Fruit fly (Drosophila melanogaster) whole organism: ENCODE measurements around the gene CG9393.

Source experiments
- CG8478 ChIP-seq: fragments of >200 bp; optimal IDR thresholded peaks from 2 replicates; lab custom pipeline; 2018; ENCODE audit warnings: inconsistent platforms
- Dll ChIP-seq: fragments of >200 bp; optimal IDR thresholded peaks from 2 replicates; lab custom pipeline; 2017
- EcR ChIP-seq, 2 experiments: fragments of >200 bp; optimal IDR thresholded peaks; 2 replicates each; lab custom pipeline; 2017; ENCODE audit warnings: missing biosample characterization in 2 of 2, missing genetic modification characterization in 2 of 2, missing genetic modification reagents in 2 of 2
- pan ChIP-seq: fragments of >200 bp; optimal IDR thresholded peaks from 2 replicates; lab custom pipeline; 2017
- psq ChIP-seq: fragments of >200 bp; optimal IDR thresholded peaks from 2 replicates; lab custom pipeline; 2017

dm6 chr3R:9594251-9594581 is 30.7 kb upstream of the CG9393 start:
- TF ChIP-seq psq: no peak
- TF ChIP-seq EcR (GFP tag; optimal IDR thresholded peaks at IDR 0.05; lab: Kevin White, UChicago): no peak
- no peak for TF ChIP-seq pan (lab: Kevin White, UChicago)
- no peak for TF ChIP-seq CG8478 (lab: Kevin White, UChicago)
- no peak for TF ChIP-seq Dll (lab: Kevin White, UChicago)
